Fruit fly (Drosophila melanogaster) whole organism, wandering third instar larva: ENCODE results near the gene CG33688.

Experiments used
- Abd-B ChIP-seq: fragments of >200 bp; optimal IDR thresholded peaks from 2 replicates; lab custom pipeline; 2017; ENCODE audit warnings: missing biosample characterization, missing genetic modification characterization
- CG9705 ChIP-seq: fragments of 200-800 bp; sonication (Bioruptor generic); optimal IDR thresholded peaks from 2 replicates; lab custom pipeline; 2018; ENCODE audit warnings: missing biosample characterization, mild to moderate bottlenecking, missing genetic modification characterization
- CrebA ChIP-seq: fragments of 200-800 bp; sonication (Bioruptor generic); optimal IDR thresholded peaks from 2 replicates; lab custom pipeline; 2016; ENCODE audit warnings: missing biosample characterization, mild to moderate bottlenecking, missing genetic modification characterization, borderline replicate concordance
- Dfd ChIP-seq: fragments of >200 bp; optimal IDR thresholded peaks from 2 replicates; lab custom pipeline; 2017; ENCODE audit warnings: missing biosample characterization, missing genetic modification characterization
- Dif ChIP-seq: fragments of 200-275, 200-300 bp; sonication (Bioruptor generic); optimal IDR thresholded peaks from 2 replicates; lab custom pipeline; 2018; ENCODE audit warnings: missing biosample characterization, missing genetic modification characterization; ENCODE audit not compliant: partially characterized antibody
- GATAd ChIP-seq: sonication (Bioruptor generic); optimal IDR thresholded peaks from 2 replicates; lab custom pipeline; 2016; ENCODE audit warnings: missing biosample characterization, missing genetic modification characterization
- HLH106 ChIP-seq: fragments of 200-800 bp; optimal IDR thresholded peaks from 3 replicates; lab custom pipeline; 2019; ENCODE audit warnings: missing biosample characterization, mild to moderate bottlenecking, missing genetic modification characterization, moderate library complexity
- Hnf4 ChIP-seq: fragments of 200-800 bp; sonication (Bioruptor generic); optimal IDR thresholded peaks from 2 replicates; lab custom pipeline; 2016; ENCODE audit warnings: missing biosample characterization, mild to moderate bottlenecking, missing genetic modification characterization
- Hr78 ChIP-seq: fragments of >200 bp; optimal IDR thresholded peaks from 2 replicates; lab custom pipeline; 2017; ENCODE audit warnings: missing biosample characterization, missing genetic modification characterization
- Hr83 ChIP-seq: fragments of 200-300 bp; sonication (Bioruptor generic); optimal IDR thresholded peaks from 2 replicates; lab custom pipeline; 2016; ENCODE audit warnings: missing biosample characterization, mild to moderate bottlenecking, missing genetic modification characterization, moderate library complexity; ENCODE audit not compliant: poor library complexity, severe bottlenecking
- Jra ChIP-seq: sonication (Bioruptor generic); optimal IDR thresholded peaks from 2 replicates; lab custom pipeline; 2016; ENCODE audit warnings: missing biosample characterization, missing genetic modification characterization
- Myc ChIP-seq: fragments of >200 bp; optimal IDR thresholded peaks from 2 replicates; lab custom pipeline; 2017
- OdsH ChIP-seq: fragments of 200-800 bp; sonication (Bioruptor generic); optimal IDR thresholded peaks from 2 replicates; lab custom pipeline; 2016; ENCODE audit warnings: missing biosample characterization, mild to moderate bottlenecking, missing genetic modification characterization
- Rel ChIP-seq, 2 experiments: fragments of 200-800 bp; sonication (Bioruptor generic) in 1 of 2; optimal IDR thresholded peaks; 2 replicates in 1 of 2; 3 replicates in 1 of 2; lab custom pipeline; 2016 to 2019; ENCODE audit warnings: mild to moderate bottlenecking in 2 of 2, missing biosample characterization in 2 of 2, missing genetic modification characterization in 2 of 2, moderate library complexity in 1 of 2
- Sp1 ChIP-seq: fragments of 200-800 bp; sonication (Bioruptor generic); optimal IDR thresholded peaks from 3 replicates; lab custom pipeline; 2019; ENCODE audit warnings: missing biosample characterization, mild to moderate bottlenecking, missing genetic modification characterization, moderate library complexity
- Vsx2 ChIP-seq: fragments of 200-300, 225-300 bp; sonication (Bioruptor generic); optimal IDR thresholded peaks from 2 replicates; lab custom pipeline; 2018; ENCODE audit warnings: missing biosample characterization, missing genetic modification characterization; ENCODE audit not compliant: partially characterized antibody
- br ChIP-seq: fragments of 200-800 bp; sonication (Bioruptor generic); optimal IDR thresholded peaks from 2 replicates; lab custom pipeline; 2016; ENCODE audit warnings: missing biosample characterization, missing genetic modification characterization
- brk ChIP-seq: fragments of 200-800 bp; sonication (Bioruptor generic); optimal IDR thresholded peaks from 2 replicates; lab custom pipeline; 2016; ENCODE audit warnings: missing biosample characterization, mild to moderate bottlenecking, missing genetic modification characterization
- dl ChIP-seq, 2 experiments: fragments of 175-275, 200-275 bp in 1 of 2; fragments of 200-275 bp in 1 of 2; sonication (Bioruptor generic); optimal IDR thresholded peaks; lab custom pipeline; 2018; ENCODE audit warnings: mild to moderate bottlenecking in 2 of 2, missing biosample characterization in 2 of 2, missing genetic modification characterization in 2 of 2, moderate library complexity in 2 of 2; ENCODE audit not compliant: partially characterized antibody in 2 of 2, insufficient read depth in 1 of 2
- dsf ChIP-seq: sonication (Bioruptor generic); optimal IDR thresholded peaks from 2 replicates; lab custom pipeline; 2016; ENCODE audit warnings: missing biosample characterization, missing genetic modification characterization, borderline replicate concordance
- foxo ChIP-seq, 2 experiments: fragments of 200-800 bp; sonication (Bioruptor generic); optimal IDR thresholded peaks; 2 replicates in 1 of 2; 3 replicates in 1 of 2; lab custom pipeline; 2016 to 2017; ENCODE audit warnings: missing biosample characterization in 2 of 2, missing genetic modification characterization in 2 of 2
- fru ChIP-seq: fragments of 200-800 bp; sonication (Bioruptor generic); optimal IDR thresholded peaks from 3 replicates; lab custom pipeline; 2016; ENCODE audit warnings: missing biosample characterization, mild to moderate bottlenecking, missing genetic modification characterization
- h ChIP-seq: fragments of 200-800 bp; sonication (Bioruptor generic); optimal IDR thresholded peaks from 3 replicates; lab custom pipeline; 2016; ENCODE audit warnings: missing biosample characterization, mild to moderate bottlenecking, missing genetic modification characterization
- jim ChIP-seq: fragments of 175-275, 200-325 bp; sonication (Bioruptor generic); optimal IDR thresholded peaks from 2 replicates; lab custom pipeline; 2016; ENCODE audit warnings: missing biosample characterization, mild to moderate bottlenecking, missing genetic modification characterization
- lola ChIP-seq: fragments of >200 bp; optimal IDR thresholded peaks from 2 replicates; lab custom pipeline; 2017; ENCODE audit warnings: missing biosample characterization, missing genetic modification characterization
- pan ChIP-seq: fragments of >200 bp; optimal IDR thresholded peaks from 2 replicates; lab custom pipeline; 2017
- psq ChIP-seq: fragments of 200-800 bp; sonication (Bioruptor generic); optimal IDR thresholded peaks from 3 replicates; lab custom pipeline; 2017; ENCODE audit warnings: missing biosample characterization, mild to moderate bottlenecking, missing genetic modification characterization, moderate library complexity
- sage ChIP-seq: fragments of 200-800 bp; sonication (Bioruptor generic); optimal IDR thresholded peaks from 2 replicates; lab custom pipeline; 2016; ENCODE audit warnings: missing biosample characterization, mild to moderate bottlenecking, missing genetic modification characterization
- sv ChIP-seq: fragments of 200-800 bp; sonication (Bioruptor generic); optimal IDR thresholded peaks from 3 replicates; lab custom pipeline; 2016; ENCODE audit warnings: missing biosample characterization, missing genetic modification characterization
- tai ChIP-seq: sonication (Bioruptor generic); optimal IDR thresholded peaks from 2 replicates; lab custom pipeline; 2016; ENCODE audit warnings: missing biosample characterization, missing genetic modification characterization
- usp ChIP-seq: fragments of >200 bp; optimal IDR thresholded peaks from 2 replicates; lab custom pipeline; 2017; ENCODE audit warnings: missing biosample characterization, missing genetic modification characterization
- woc ChIP-seq: sonication (Bioruptor generic); optimal IDR thresholded peaks from 2 replicates; lab custom pipeline; 2016; ENCODE audit warnings: missing biosample characterization, mild to moderate bottlenecking, missing genetic modification characterization

The CG33688 gene

dm6 chr3L:16166217-16166997 lies 32.6 kb upstream of the CG33688 start:
- TF ChIP-seq br (GFP tag; lab: Kevin White, UChicago) (peak; percentile 29), Sp1 (peak; percentile 31), h (GFP tag; lab: Kevin White, UChicago) (peak; percentile 8), pan (lab: Kevin White, UChicago) (no peak), usp (GFP tag; lab: Kevin White, UChicago) (no peak), Rel (GFP tag; optimal IDR thresholded peaks at IDR 0.05; lab: Kevin White, UChicago) (no peak), Rel (tag; optimal IDR thresholded peaks at IDR 0.05; lab: Kevin White, UChicago) (peak; percentile 30), Vsx2 (GFP tag; lab: Kevin White, UChicago) (peak; percentile 2), CrebA (GFP tag; lab: Kevin White, UChicago) (no peak), OdsH (GFP tag; lab: Kevin White, UChicago) (peak; percentile 2), foxo (GFP tag; optimal IDR thresholded peaks at IDR 0.05; lab: Kevin White, UChicago) (no peak), fru (GFP tag; lab: Kevin White, UChicago) (peak; percentile 5), jim (GFP tag; lab: Kevin White, UChicago) (no peak), lola (GFP tag; lab: Kevin White, UChicago) (no peak), woc (GFP tag; lab: Kevin White, UChicago) (no peak), HLH106 (tag; lab: Kevin White, UChicago) (no peak)
- TF ChIP-seq, all 38 proteins: peak for 7

dm6 chr3L:16166998-16167344 lies 32.0 kb upstream of the CG33688 start:
- TF ChIP-seq Vsx2 (GFP tag; lab: Kevin White, UChicago) (no peak), dsf (GFP tag; lab: Kevin White, UChicago) (no peak), fru (GFP tag; lab: Kevin White, UChicago) (no peak), brk (GFP tag; lab: Kevin White, UChicago) (no peak), Rel (GFP tag; optimal IDR thresholded peaks at IDR 0.05; lab: Kevin White, UChicago) (no peak), Rel (tag; optimal IDR thresholded peaks at IDR 0.05; lab: Kevin White, UChicago) (no peak), Dfd (no peak), CG9705 (GFP tag; lab: Kevin White, UChicago) (no peak), Hr78 (GFP tag; lab: Kevin White, UChicago) (no peak), GATAd (GFP tag; lab: Kevin White, UChicago) (no peak), Hr83 (GFP tag; lab: Kevin White, UChicago) (no peak), psq (GFP tag; lab: Kevin White, UChicago) (no peak)

dm6 chr3L:16167723-16168386 lies 31.2 kb upstream of the CG33688 start:
- TF ChIP-seq HLH106 (tag; lab: Kevin White, UChicago) (peak; percentile 5), dl (GFP tag; optimal IDR thresholded peaks at IDR 0.05; lab: Kevin White, UChicago; ENCODE audit: insufficient read depth in 1 of 2, partially characterized antibody in 2 of 2) (peak in 1 of 2 experiments; percentile 8), br (GFP tag; lab: Kevin White, UChicago) (peak; percentile 31), dsf (GFP tag; lab: Kevin White, UChicago) (no peak), Hnf4 (GFP tag; lab: Kevin White, UChicago) (peak; percentile 7), fru (GFP tag; lab: Kevin White, UChicago) (peak; percentile 4), pan (lab: Kevin White, UChicago) (no peak), brk (GFP tag; lab: Kevin White, UChicago) (no peak), Hr83 (GFP tag; lab: Kevin White, UChicago) (no peak), Dif (GFP tag; lab: Kevin White, UChicago) (no peak), OdsH (GFP tag; lab: Kevin White, UChicago) (peak; percentile 6), Hr78 (GFP tag; lab: Kevin White, UChicago) (no peak), CrebA (GFP tag; lab: Kevin White, UChicago) (peak; percentile 33), Abd-B (GFP tag; lab: Kevin White, UChicago) (no peak), Myc (lab: Kevin White, UChicago) (no peak), h (GFP tag; lab: Kevin White, UChicago) (no peak), tai (GFP tag; lab: Kevin White, UChicago) (no peak), sage (no peak), Jra (no peak), Rel (GFP tag; optimal IDR thresholded peaks at IDR 0.05; lab: Kevin White, UChicago) (no peak), Rel (tag; optimal IDR thresholded peaks at IDR 0.05; lab: Kevin White, UChicago) (peak; percentile 13), lola (GFP tag; lab: Kevin White, UChicago) (no peak), CG9705 (GFP tag; lab: Kevin White, UChicago) (no peak), sv (GFP tag; lab: Kevin White, UChicago) (no peak), Sp1 (peak; percentile 4)
